Fruit fly (Drosophila melanogaster) whole organism, adult: ENCODE data around the gene HBS1.

Experiments
- CG12768 ChIP-seq: fragments of 200-800 bp; sonication (Bioruptor generic); optimal IDR thresholded peaks from 2 replicates; lab custom pipeline; 2017; ENCODE audit warnings: missing biosample characterization, missing genetic modification characterization, mild to moderate bottlenecking, moderate library complexity, missing genetic modification reagents
- CG5204 ChIP-seq: fragments of 200-800 bp; sonication (Bioruptor generic); optimal IDR thresholded peaks from 2 replicates; lab custom pipeline; 2016; ENCODE audit warnings: missing biosample characterization, missing genetic modification characterization
- CG7045 ChIP-seq: fragments of 200-800 bp; sonication (Bioruptor generic); optimal IDR thresholded peaks from 2 replicates; lab custom pipeline; 2017; ENCODE audit warnings: missing biosample characterization, mild to moderate bottlenecking, missing genetic modification characterization
- CG7101 ChIP-seq: fragments of 200-800 bp; sonication (Bioruptor generic); optimal IDR thresholded peaks from 2 replicates; lab custom pipeline; 2018; ENCODE audit warnings: missing biosample characterization, mild to moderate bottlenecking, missing genetic modification characterization, moderate library complexity
- Crg-1 ChIP-seq: fragments of 200-800 bp; sonication (Bioruptor generic); optimal IDR thresholded peaks from 2 replicates; lab custom pipeline; 2016; ENCODE audit warnings: missing biosample characterization, missing genetic modification characterization

- TF ChIP-seq CG7045 (GFP tag; lab: Kevin White, UChicago) (no peak), CG12768 (GFP tag; lab: Kevin White, UChicago) (no peak), CG5204 (GFP tag; lab: Kevin White, UChicago) (no peak), Crg-1 (no peak), CG7101 (tag; lab: Kevin White, UChicago) (no peak)
These were observed 3.8 kb upstream of the HBS1 start for dm6 chr3L:1868841-1869240.
